Fruit fly (Drosophila melanogaster) whole organism, embryonic: ENCODE data around the gene CG14684.
A peak's percentile ranks its signal among the peaks of the same experiment; 100 is the strongest.

Experiments
- Asciz ChIP-seq: fragments of 200-800 bp; sonication (Bioruptor generic); optimal IDR thresholded peaks from 2 replicates; lab custom pipeline; 2017; ENCODE audit warnings: missing biosample characterization, mild to moderate bottlenecking, missing genetic modification characterization, missing genetic modification reagents
- CG1024 ChIP-seq: fragments of 200-800 bp; sonication (Bioruptor generic); IDR thresholded peaks from 2 replicates; pipeline ENCODE4 v1.3.6; 2022; ENCODE audit warnings: missing biosample characterization, missing genetic modification characterization
- CG10366 ChIP-seq: fragments of 200-800 bp; sonication (Bioruptor generic); IDR thresholded peaks from 2 replicates; pipeline ENCODE4 v1.3.6; 2022; ENCODE audit warnings: missing biosample characterization, missing genetic modification characterization
- CG10979 ChIP-seq: fragments of 200-800 bp; sonication (Bioruptor generic); optimal IDR thresholded peaks from 2 replicates; lab custom pipeline; 2018; ENCODE audit warnings: missing biosample characterization, mild to moderate bottlenecking, missing genetic modification characterization, moderate library complexity
- CG11093 ChIP-seq: fragments of 200-800 bp; sonication (Bioruptor generic); IDR thresholded peaks from 3 replicates; pipeline ENCODE4 v1.3.6; 2022; ENCODE audit warnings: missing biosample characterization, missing genetic modification characterization
- CG11723 ChIP-seq: fragments of 200-800 bp; sonication (Bioruptor generic); optimal IDR thresholded peaks from 2 replicates; lab custom pipeline; 2017; ENCODE audit warnings: missing biosample characterization, mild to moderate bottlenecking, missing genetic modification characterization
- CG12744 ChIP-seq: fragments of 200-800 bp; sonication (Bioruptor generic); optimal IDR thresholded peaks from 2 replicates; lab custom pipeline; 2016; ENCODE audit warnings: missing biosample characterization, missing genetic modification characterization
- CG14050 ChIP-seq: fragments of 200-800 bp; sonication (Bioruptor generic); IDR thresholded peaks from 3 replicates; pipeline ENCODE4 v1.3.6; 2022; ENCODE audit warnings: missing biosample characterization, missing genetic modification characterization
- CG14441 ChIP-seq: fragments of 200-800 bp; sonication (Bioruptor generic); IDR thresholded peaks from 2 replicates; pipeline ENCODE4 v1.3.6; 2022; ENCODE audit warnings: missing biosample characterization, missing genetic modification characterization
- CG15696 ChIP-seq: fragments of 200-800 bp; sonication (Bioruptor generic); optimal IDR thresholded peaks from 2 replicates; lab custom pipeline; 2019; ENCODE audit warnings: missing biosample characterization, mild to moderate bottlenecking, missing genetic modification characterization, moderate library complexity
- CG16813 ChIP-seq: fragments of 200-800 bp; sonication (Bioruptor generic); IDR thresholded peaks from 3 replicates; pipeline ENCODE4 v1.3.6; 2022; ENCODE audit warnings: missing biosample characterization, missing genetic modification characterization; ENCODE audit not compliant: partially characterized antibody
- CG17612 ChIP-seq: fragments of 200-800 bp; sonication (Bioruptor generic); IDR thresholded peaks from 2 replicates; pipeline ENCODE4 v1.3.6; 2022; ENCODE audit warnings: missing biosample characterization, missing genetic modification characterization
- CG17829 ChIP-seq: fragments of 200-800 bp; optimal IDR thresholded peaks from 2 replicates; lab custom pipeline; 2019; ENCODE audit warnings: missing biosample characterization, mild to moderate bottlenecking, missing genetic modification characterization, moderate library complexity
- CG18262 ChIP-seq: fragments of 200-800 bp; optimal IDR thresholded peaks from 3 replicates; lab custom pipeline; 2019; ENCODE audit warnings: missing biosample characterization, mild to moderate bottlenecking, missing genetic modification characterization, moderate library complexity
- CG2889 ChIP-seq: fragments of 200-800 bp; sonication (Bioruptor generic); IDR thresholded peaks from 3 replicates; pipeline ENCODE4 v1.3.6; 2022; ENCODE audit warnings: missing biosample characterization, missing genetic modification characterization
- CG31365 ChIP-seq: fragments of 200-800 bp; sonication (Bioruptor generic); optimal IDR thresholded peaks from 2 replicates; lab custom pipeline; 2018; ENCODE audit warnings: missing biosample characterization, mild to moderate bottlenecking, missing genetic modification characterization
- CG3726 ChIP-seq: fragments of 200-800 bp; sonication (Bioruptor generic); IDR thresholded peaks from 3 replicates; pipeline ENCODE4, ENCODE4 v1.3.6; 2022; ENCODE audit warnings: missing biosample characterization, missing genetic modification characterization
- CG4854 ChIP-seq: fragments of 200-800 bp; sonication (Bioruptor generic); optimal IDR thresholded peaks from 2 replicates; lab custom pipeline; 2016; ENCODE audit warnings: missing biosample characterization, missing genetic modification characterization, inconsistent platforms
- CG6175 ChIP-seq: fragments of 200-800 bp; sonication (Bioruptor generic); IDR thresholded peaks from 3 replicates; pipeline ENCODE4 v1.3.6; 2022; ENCODE audit warnings: missing biosample characterization, missing genetic modification characterization
- CG9876 ChIP-seq: fragments of 200-800 bp; sonication (Bioruptor generic); optimal IDR thresholded peaks from 2 replicates; lab custom pipeline; 2016; ENCODE audit warnings: missing biosample characterization, missing genetic modification characterization
- Drgx ChIP-seq: fragments of 200-800 bp; sonication (Bioruptor generic); IDR thresholded peaks from 2 replicates; pipeline ENCODE4 v1.3.6; 2022; ENCODE audit warnings: missing biosample characterization, missing genetic modification characterization
- E2f1 ChIP-seq: fragments of 200-800 bp; sonication (Bioruptor generic); IDR thresholded peaks from 2 replicates; pipeline ENCODE4 v1.3.6; 2022; ENCODE audit warnings: missing biosample characterization, missing genetic modification characterization
- E2f2 ChIP-seq: fragments of 200-800 bp; sonication (Bioruptor generic); IDR thresholded peaks from 2 replicates; pipeline ENCODE4 v1.3.6; 2022; ENCODE audit warnings: missing biosample characterization, missing genetic modification characterization
- HLH4C ChIP-seq: fragments of 200-800 bp; sonication (Bioruptor generic); IDR thresholded peaks from 3 replicates; pipeline ENCODE4 v1.3.6; 2022; ENCODE audit warnings: missing biosample characterization, missing genetic modification characterization; ENCODE audit not compliant: partially characterized antibody
- HLH54F ChIP-seq: fragments of 200-800 bp; sonication (Bioruptor generic); optimal IDR thresholded peaks from 3 replicates; lab custom pipeline; 2016; ENCODE audit warnings: missing biosample characterization, missing genetic modification characterization
- Hmx ChIP-seq: fragments of 200-800 bp; sonication (Bioruptor generic); optimal IDR thresholded peaks from 2 replicates; lab custom pipeline; 2016; ENCODE audit warnings: missing biosample characterization, missing genetic modification characterization
- Lhr ChIP-seq: fragments of 200-800 bp; sonication (Bioruptor generic); optimal IDR thresholded peaks from 3 replicates; lab custom pipeline; 2017; ENCODE audit warnings: mild to moderate bottlenecking, missing biosample characterization, missing genetic modification reagents, missing genetic modification characterization
- Neu2 ChIP-seq: fragments of 200-800 bp; sonication (Bioruptor generic); optimal IDR thresholded peaks from 3 replicates; lab custom pipeline; 2016; ENCODE audit warnings: missing biosample characterization, missing genetic modification characterization, borderline replicate concordance
- Sox102F ChIP-seq: fragments of 200-800 bp; sonication (Bioruptor generic); optimal IDR thresholded peaks from 2 replicates; lab custom pipeline; 2018; ENCODE audit warnings: missing biosample characterization, mild to moderate bottlenecking, missing genetic modification characterization, moderate library complexity
- Taf1 ChIP-seq: fragments of 200-800 bp; sonication (Bioruptor generic); IDR thresholded peaks from 2 replicates; pipeline ENCODE4 v1.3.6; 2022; ENCODE audit warnings: missing biosample characterization, missing genetic modification characterization
- YL-1 ChIP-seq: fragments of 200-800 bp; sonication (Bioruptor generic); optimal IDR thresholded peaks from 3 replicates; lab custom pipeline; 2017; ENCODE audit warnings: missing biosample characterization, mild to moderate bottlenecking, missing genetic modification characterization
- ara ChIP-seq: fragments of 200-800 bp; sonication (Bioruptor generic); IDR thresholded peaks from 2 replicates; pipeline ENCODE4 v1.3.6; 2022; ENCODE audit warnings: missing biosample characterization, missing genetic modification characterization
- ato ChIP-seq: fragments of 200-800 bp; sonication (Bioruptor generic); IDR thresholded peaks from 2 replicates; pipeline ENCODE4 v1.3.6; 2022; ENCODE audit warnings: missing biosample characterization, missing genetic modification characterization; ENCODE audit not compliant: partially characterized antibody
- bsh ChIP-seq, 2 experiments: fragments of 200-800 bp; sonication (Bioruptor generic); optimal IDR thresholded peaks; 2 replicates each; lab custom pipeline; 2017 to 2018; ENCODE audit warnings: mild to moderate bottlenecking in 2 of 2, missing biosample characterization in 2 of 2, missing genetic modification characterization in 2 of 2, moderate library complexity in 1 of 2
- ci ChIP-seq: fragments of 200-800 bp; sonication (Bioruptor generic); IDR thresholded peaks from 3 replicates; pipeline ENCODE4 v1.3.6; 2022; ENCODE audit warnings: missing biosample characterization, missing genetic modification characterization
- croc ChIP-seq: fragments of 200-800 bp; sonication (Bioruptor generic); conservative IDR thresholded peaks from 3 replicates; pipeline ENCODE4 v1.3.6; 2022; ENCODE audit warnings: missing biosample characterization, missing genetic modification characterization
- esg ChIP-seq: fragments of 200-800 bp; sonication (Bioruptor generic); conservative IDR thresholded peaks from 2 replicates; pipeline ENCODE4 v1.3.6; 2022; ENCODE audit warnings: missing biosample characterization, missing genetic modification characterization
- eve ChIP-seq, 2 experiments: fragments of >200 bp; optimal IDR thresholded peaks; 2 replicates each; lab custom pipeline; 2017; ENCODE audit warnings: missing biosample characterization in 2 of 2, missing genetic modification characterization in 2 of 2
- fd96Cb ChIP-seq: fragments of 200-800 bp; sonication (Bioruptor generic); optimal IDR thresholded peaks from 2 replicates; lab custom pipeline; 2018; ENCODE audit warnings: missing biosample characterization, mild to moderate bottlenecking, missing genetic modification characterization, moderate library complexity
- hkb ChIP-seq, 2 experiments: fragments of 200-800 bp in 1 of 2; fragments of >200 bp in 1 of 2; sonication (Bioruptor generic) in 1 of 2; IDR thresholded peaks in 1 of 2; optimal IDR thresholded peaks in 1 of 2; 2 replicates each; pipeline versions ENCODE4 v1.3.6 to Lab custom; 2017 to 2022; ENCODE audit warnings: missing biosample characterization in 1 of 2, missing genetic modification characterization in 1 of 2
- ken ChIP-seq: fragments of 200-800 bp; sonication (Bioruptor generic); IDR thresholded peaks from 3 replicates; pipeline ENCODE4 v1.3.6; 2022; ENCODE audit warnings: missing biosample characterization, missing genetic modification characterization
- lbe ChIP-seq: fragments of 200-800 bp; sonication (Bioruptor generic); optimal IDR thresholded peaks from 2 replicates; lab custom pipeline; 2016; ENCODE audit warnings: missing biosample characterization, mild to moderate bottlenecking, missing genetic modification characterization
- lilli ChIP-seq: fragments of 200-800 bp; sonication (Bioruptor generic); optimal IDR thresholded peaks from 3 replicates; lab custom pipeline; 2016; ENCODE audit warnings: missing biosample characterization, missing genetic modification characterization
- oc ChIP-seq: fragments of 200-800 bp; sonication (Bioruptor generic); optimal IDR thresholded peaks from 2 replicates; lab custom pipeline; 2018; ENCODE audit warnings: missing biosample characterization, mild to moderate bottlenecking, missing genetic modification characterization, moderate library complexity
- pfk ChIP-seq: fragments of 200-800 bp; sonication (Bioruptor generic); optimal IDR thresholded peaks from 2 replicates; lab custom pipeline; 2018; ENCODE audit warnings: missing biosample characterization, mild to moderate bottlenecking, missing genetic modification characterization, moderate library complexity
- rib ChIP-seq: fragments of 200-800 bp; sonication (Bioruptor generic); IDR thresholded peaks from 2 replicates; pipeline ENCODE4 v1.3.6; 2022; ENCODE audit warnings: missing biosample characterization, missing genetic modification characterization
- sens ChIP-seq: fragments of 200-800 bp; sonication (Bioruptor generic); peaks from one replicate; lab custom pipeline; 2016; ENCODE audit warnings: missing biosample characterization, missing genetic modification characterization
- sna ChIP-seq: fragments of 200-800 bp; sonication (Bioruptor generic); IDR thresholded peaks from 2 replicates; pipeline ENCODE4 v1.3.6; 2022; ENCODE audit warnings: missing biosample characterization, missing genetic modification characterization; ENCODE audit not compliant: partially characterized antibody
- so ChIP-seq: fragments of 200-800 bp; sonication (Bioruptor generic); IDR thresholded peaks from 3 replicates; pipeline ENCODE4 v1.3.6; 2022; ENCODE audit warnings: missing biosample characterization, missing genetic modification characterization
- tap ChIP-seq: fragments of 200-800 bp; optimal IDR thresholded peaks from 3 replicates; lab custom pipeline; 2019; ENCODE audit warnings: missing biosample characterization, mild to moderate bottlenecking, missing genetic modification characterization, moderate library complexity
- vvl ChIP-seq: fragments of 200-800 bp; sonication (Bioruptor generic); IDR thresholded peaks from 2 replicates; pipeline ENCODE4 v1.3.6; 2022; ENCODE audit warnings: missing biosample characterization, missing genetic modification characterization

The CG14684 gene

dm6 chr3R:10681682-10681962, 25.2 kb upstream of the CG14684 start (continued):
- TF ChIP-seq CG3726 (GFP tag; lab: Robert Waterston, UW), result 0 out of 3 replicates have a peak, but pooled peaks have one; percentile 39
- peak; percentile 74 for TF ChIP-seq CG14441 (GFP tag; lab: Robert Waterston, UW)
- no peak for TF ChIP-seq Lhr (GFP tag; lab: Kevin White, UChicago)
- TF ChIP-seq hkb (optimal IDR thresholded peaks at IDR 0.05; lab: Kevin White, UChicago), result no peak
- peak; percentile 66 for TF ChIP-seq hkb (GFP tag; IDR thresholded peaks at IDR 0.05; lab: Robert Waterston, UW)
- TF ChIP-seq Hmx (GFP tag; lab: Kevin White, UChicago), result no peak
- peak; percentile 62; the same call in 1 of the 2 replicates for TF ChIP-seq rib (GFP tag; lab: Robert Waterston, UW)
- TF ChIP-seq CG15696, result peak; percentile 22
- peak; percentile 29 for TF ChIP-seq CG10979 (tag; lab: Kevin White, UChicago)
- TF ChIP-seq CG1024, result peak; percentile 17; the same call in 1 of the 2 replicates
- TF ChIP-seq so (GFP tag; lab: Robert Waterston, UW), result peak; percentile 13; the same call in 1 of the 3 replicates
- peak; percentile 48 for TF ChIP-seq fd96Cb (tag; lab: Kevin White, UChicago)
- TF ChIP-seq CG18262 (tag; lab: Kevin White, UChicago), result no peak
- peak; percentile 5; the same call in 1 of the 2 replicates for TF ChIP-seq E2f2 (GFP tag; lab: Robert Waterston, UW)
- peak; percentile 61 for TF ChIP-seq Drgx (GFP tag; lab: Robert Waterston, UW)
- TF ChIP-seq bsh (GFP tag; optimal IDR thresholded peaks at IDR 0.05; lab: Kevin White, UChicago), result peak in 1 of 2 experiments; percentile 50
- TF ChIP-seq Sox102F (GFP tag; lab: Kevin White, UChicago), result peak; percentile 44
- no peak for TF ChIP-seq CG4854 (GFP tag; lab: Kevin White, UChicago)
- TF ChIP-seq HLH54F (GFP tag; lab: Kevin White, UChicago), result no peak
- no peak for TF ChIP-seq sna (GFP tag; lab: Robert Waterston, UW)
- no peak for TF ChIP-seq CG6175
- no peak for TF ChIP-seq YL-1 (GFP tag; lab: Kevin White, UChicago)
- peak; percentile 75 for TF ChIP-seq CG10366 (GFP tag; lab: Robert Waterston, UW)
- TF ChIP-seq Taf1 (GFP tag; lab: Robert Waterston, UW), result no peak
- TF ChIP-seq lbe, result no peak
- no peak for TF ChIP-seq Neu2 (GFP tag; lab: Kevin White, UChicago)
- peak; percentile 38; the same call in 1 of the 3 replicates for TF ChIP-seq CG2889
- TF ChIP-seq ken (GFP tag; lab: Robert Waterston, UW), result peak; percentile 51; the same call in 1 of the 3 replicates
- no peak for TF ChIP-seq sens
- no peak; the same call in 2 of the 3 replicates for TF ChIP-seq croc (GFP tag; lab: Robert Waterston, UW)
- peak; percentile 82 for TF ChIP-seq ci (GFP tag; lab: Robert Waterston, UW)
- no peak for TF ChIP-seq pfk (GFP tag; lab: Kevin White, UChicago)
- TF ChIP-seq ara, result no peak
- peak; percentile 4 for TF ChIP-seq oc (tag; lab: Kevin White, UChicago)
- TF ChIP-seq CG11723, result no peak
- no peak for TF ChIP-seq CG9876 (GFP tag; lab: Kevin White, UChicago)
- no peak for TF ChIP-seq lilli (GFP tag; lab: Kevin White, UChicago)
- no peak for TF ChIP-seq Asciz (GFP tag; lab: Kevin White, UChicago)
- peak; percentile 88 for TF ChIP-seq vvl (GFP tag; lab: Robert Waterston, UW)
- no peak for TF ChIP-seq HLH4C
- no peak for TF ChIP-seq eve (GFP tag; optimal IDR thresholded peaks at IDR 0.05; lab: Kevin White, UChicago)
- TF ChIP-seq CG12744, result no peak
- TF ChIP-seq ato (GFP tag; lab: Robert Waterston, UW), result no peak
- peak; percentile 60 for TF ChIP-seq esg
- TF ChIP-seq CG16813 (GFP tag; lab: Robert Waterston, UW), result no peak
- TF ChIP-seq CG17829 (tag; lab: Kevin White, UChicago), result peak; percentile 15
- TF ChIP-seq CG14050 (GFP tag; lab: Robert Waterston, UW), result 0 out of 3 replicates have a peak, but pooled peaks have one; percentile 45
- TF ChIP-seq E2f1 (GFP tag; lab: Robert Waterston, UW), result peak; percentile 66
- TF ChIP-seq CG31365 (tag; lab: Kevin White, UChicago), result peak; percentile 13
- peak; percentile 34; the same call in 1 of the 3 replicates for TF ChIP-seq CG11093 (GFP tag; lab: Robert Waterston, UW)
- TF ChIP-seq CG17612 (GFP tag; lab: Robert Waterston, UW), result 0 out of 2 replicates have a peak, but pooled peaks have one; percentile 10
- TF ChIP-seq tap, result peak; percentile 54
